Worm (Caenorhabditis elegans) whole organism, L4/young adult: ENCODE measurements around the gene got-2.2.

ENCODE experiments used
- W03F9.2 ChIP-seq: fragments of 150-350 bp; optimal IDR thresholded peaks from 2 replicates; lab custom pipeline; 2014; ENCODE audit warnings: missing biosample characterization, missing genetic modification characterization
- dao-5 ChIP-seq: sonication (generic microtip); optimal IDR thresholded peaks from 2 replicates; lab custom pipeline; 2016; ENCODE audit warnings: missing genotype, missing genetic modification characterization, moderate library complexity, missing compliant biosample characterization
- him-1 ChIP-seq: sonication (generic microtip); optimal IDR thresholded peaks from 2 replicates; lab custom pipeline; 2016; ENCODE audit warnings: missing genotype, missing genetic modification reagents, missing genetic modification characterization, missing compliant biosample characterization

DNA sequence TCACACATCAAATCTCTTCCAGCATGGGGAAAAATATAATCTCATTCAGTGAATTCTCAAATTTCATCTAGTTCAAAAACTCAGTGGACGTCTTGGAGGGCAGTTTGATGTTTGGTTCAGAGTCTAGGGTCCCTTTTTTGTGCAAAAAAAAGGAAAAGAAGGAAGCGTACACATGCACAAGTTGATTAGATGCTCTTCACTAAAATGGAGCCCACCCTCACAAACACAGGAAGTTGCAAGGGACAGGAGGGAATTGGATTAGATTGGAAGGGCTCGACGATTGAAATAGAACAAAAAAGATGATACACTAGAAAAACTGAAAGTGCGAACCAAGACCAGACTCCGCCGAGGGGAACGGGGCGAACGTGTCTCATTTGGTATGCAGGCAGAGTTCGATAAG lies 10.1 kb downstream of the got-2.2 start:
- TF ChIP-seq him-1 (tag; lab: Kevin White, UChicago) (no peak), dao-5 (no peak), W03F9.2 (tag; lab: Kevin White, UChicago) (no peak)
